Worm (Caenorhabditis elegans): ENCODE data around the gene C15C8.6.

The C15C8.6 gene

ce11 chrV:12751495-12752050 lies at the start of gene C15C8.6:
C15C8.6 (minus strand) TSS chrV:12751545.
- no peak for TF ChIP-seq lin-32 (GFP tag; optimal IDR thresholded peaks at IDR 0.05)
- no peak for TF ChIP-seq mep-1 (tag; optimal IDR thresholded peaks at IDR 0.05)
- no peak for TF ChIP-seq nhr-12 (tag; optimal IDR thresholded peaks at IDR 0.05)

- TF ChIP-seq cnd-1 (tag; optimal IDR thresholded peaks at IDR 0.05) = no peak
- TF ChIP-seq blmp-1 (tag; optimal IDR thresholded peaks at IDR 0.05) = no peak
- no peak for TF ChIP-seq sptf-1 (tag; optimal IDR thresholded peaks at IDR 0.05)
- TF ChIP-seq nhr-12 (tag; optimal IDR thresholded peaks at IDR 0.05) = no peak
- TF ChIP-seq ham-2 (GFP tag; optimal IDR thresholded peaks at IDR 0.05) = no peak
- TF ChIP-seq mab-5 (tag; optimal IDR thresholded peaks at IDR 0.05) = no peak
- no peak for TF ChIP-seq lin-32 (GFP tag; optimal IDR thresholded peaks at IDR 0.05)
- TF ChIP-seq unc-39 (tag; optimal IDR thresholded peaks at IDR 0.05) = no peak
- TF ChIP-seq nhr-76 (tag; optimal IDR thresholded peaks at IDR 0.05) = no peak
Observed at ce11 chrV:12800171-12800570, 48.8 kb upstream of the C15C8.6 start, which contains the start of gene ugt-3. ugt-3 (minus strand) TSS chrV:12800271.

ce11 chrV:12797992-12798391 lies 46.6 kb upstream of the C15C8.6 start, which contains the start of gene ugt-6:
ugt-6 (minus strand) TSS chrV:12798224.
- TF ChIP-seq ceh-83 (GFP tag; optimal IDR thresholded peaks at IDR 0.05) (no peak), unc-120 (tag; optimal IDR thresholded peaks at IDR 0.05; ENCODE audit: poor library complexity, severe bottlenecking) (no peak), lin-32 (GFP tag; optimal IDR thresholded peaks at IDR 0.05) (no peak), unc-62 (GFP tag; optimal IDR thresholded peaks at IDR 0.05) (no peak), ztf-11 (tag; optimal IDR thresholded peaks at IDR 0.05) (no peak)

- TF ChIP-seq drap-1 (GFP tag; optimal IDR thresholded peaks at IDR 0.05) (no peak), elt-1 (tag; optimal IDR thresholded peaks at IDR 0.05; ENCODE audit: borderline replicate concordance, insufficient read depth) (no peak)
Observed at ce11 chrV:12796908-12797490, 45.7 kb upstream of the C15C8.6 start.

- TF ChIP-seq mls-2 (tag; optimal IDR thresholded peaks at IDR 0.05) (no peak), lin-13 (tag; optimal IDR thresholded peaks at IDR 0.05) (no peak), sptf-1 (tag; optimal IDR thresholded peaks at IDR 0.05) (no peak), ceh-83 (GFP tag; optimal IDR thresholded peaks at IDR 0.05) (no peak), zip-8 (tag; optimal IDR thresholded peaks at IDR 0.05) (no peak), nhr-28 (tag; optimal IDR thresholded peaks at IDR 0.05) (no peak), lsy-2 (tag; optimal IDR thresholded peaks at IDR 0.05) (no peak), pha-4 (tag; optimal IDR thresholded peaks at IDR 0.05) (no peak), ztf-11 (tag; optimal IDR thresholded peaks at IDR 0.05) (no peak), blmp-1 (tag; optimal IDR thresholded peaks at IDR 0.05) (no peak), flh-1 (GFP tag; optimal IDR thresholded peaks at IDR 0.05) (no peak), M03D4.4 (tag; optimal IDR thresholded peaks at IDR 0.05) (no peak), mep-1 (tag; optimal IDR thresholded peaks at IDR 0.05) (no peak), lin-32 (GFP tag; optimal IDR thresholded peaks at IDR 0.05) (no peak)
Observed at ce11 chrV:12795927-12796326, 44.6 kb upstream of the C15C8.6 start.

- TF ChIP-seq mep-1 (tag; optimal IDR thresholded peaks at IDR 0.05) (no peak), ces-1 (GFP tag; optimal IDR thresholded peaks at IDR 0.05) (no peak), unc-62 (GFP tag; optimal IDR thresholded peaks at IDR 0.05) (no peak), elt-3 (tag; optimal IDR thresholded peaks at IDR 0.05) (no peak), sptf-1 (tag; optimal IDR thresholded peaks at IDR 0.05) (no peak), ceh-83 (GFP tag; optimal IDR thresholded peaks at IDR 0.05) (no peak), pha-4 (tag; optimal IDR thresholded peaks at IDR 0.05) (no peak), snpc-4 (tag; optimal IDR thresholded peaks at IDR 0.05) (no peak), nhr-28 (tag; optimal IDR thresholded peaks at IDR 0.05) (no peak), unc-39 (tag; optimal IDR thresholded peaks at IDR 0.05) (no peak), nhr-2 (tag; optimal IDR thresholded peaks at IDR 0.05) (no peak), nhr-12 (tag; optimal IDR thresholded peaks at IDR 0.05) (no peak), M03D4.4 (tag; optimal IDR thresholded peaks at IDR 0.05) (no peak), ztf-11 (tag; optimal IDR thresholded peaks at IDR 0.05) (no peak)
Observed at ce11 chrV:12795196-12795595, 43.9 kb upstream of the C15C8.6 start, which contains the start of gene ugt-4. ugt-4 (minus strand) TSS chrV:12795336.
